Worm (Caenorhabditis elegans) whole organism, L4/young adult: ENCODE data around the gene srh-293.

ENCODE experiments used
- W03F9.2 ChIP-seq: fragments of 150-350 bp; optimal IDR thresholded peaks from 2 replicates; lab custom pipeline; 2014; ENCODE audit warnings: missing biosample characterization, missing genetic modification characterization
- dao-5 ChIP-seq: sonication (generic microtip); optimal IDR thresholded peaks from 2 replicates; lab custom pipeline; 2016; ENCODE audit warnings: missing genotype, missing genetic modification characterization, moderate library complexity, missing compliant biosample characterization
- him-1 ChIP-seq: sonication (generic microtip); optimal IDR thresholded peaks from 2 replicates; lab custom pipeline; 2016; ENCODE audit warnings: missing genotype, missing genetic modification reagents, missing genetic modification characterization, missing compliant biosample characterization

DNA sequence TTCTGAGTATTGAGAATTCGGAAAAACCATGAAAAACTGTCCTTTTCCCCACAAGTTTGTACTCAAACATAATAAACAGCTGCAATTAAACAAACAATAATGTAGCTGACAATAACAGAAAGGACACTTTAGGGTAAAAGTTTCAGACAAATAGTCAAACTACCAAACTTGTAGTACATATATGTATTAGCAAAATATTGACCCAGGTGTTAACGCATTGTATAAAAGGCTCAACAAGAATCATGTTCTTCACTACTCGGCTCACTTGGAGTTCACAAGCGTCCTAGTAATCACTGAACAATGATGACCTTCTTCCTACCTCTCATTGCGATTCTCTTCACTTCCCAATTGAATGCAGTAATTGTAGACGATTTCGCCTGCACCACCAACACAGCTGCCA lies 45.9 kb downstream of the srh-293 start, which contains the start of gene F35E8.6:
- TF ChIP-seq dao-5 (tag; lab: Kevin White, UChicago), result no peak
- TF ChIP-seq him-1 (tag; lab: Kevin White, UChicago), result no peak
- no peak for TF ChIP-seq W03F9.2
